Worm (Caenorhabditis elegans) whole organism, L1 larva: Measurements from ENCODE around the gene Y45F10C.4.
"Not testable (repeated sequence)": the region's sequence is repeated elsewhere in the genome, so short reads cannot be mapped to it uniquely, and the experiment has no call there.

Experiments used
- C16A3.4 ChIP-seq: fragments of 150-350 bp; optimal IDR thresholded peaks from 2 replicates; lab custom pipeline; 2014; ENCODE audit warnings: missing biosample characterization, missing genetic modification characterization
- Y116A8C.19 ChIP-seq: sonication (generic microtip); optimal IDR thresholded peaks from 2 replicates; lab custom pipeline; 2016; ENCODE audit warnings: missing compliant biosample characterization, missing genetic modification characterization, borderline replicate concordance
- alr-1 ChIP-seq: fragments of 200-800 bp; sonication (Bioruptor generic); optimal IDR thresholded peaks from 2 replicates; lab custom pipeline; 2018; ENCODE audit warnings: borderline replicate concordance, mild to moderate bottlenecking, missing genetic modification characterization, missing compliant biosample characterization
- ceh-63 ChIP-seq: fragments of 200-800 bp; sonication (Bioruptor generic); optimal IDR thresholded peaks from 2 replicates; lab custom pipeline; 2018; ENCODE audit warnings: mild to moderate bottlenecking, missing genetic modification characterization, missing compliant biosample characterization
- ceh-8 ChIP-seq: fragments of 200-800 bp; sonication (Bioruptor generic); optimal IDR thresholded peaks from 2 replicates; lab custom pipeline; 2018; ENCODE audit warnings: mild to moderate bottlenecking, missing genetic modification characterization, moderate library complexity, missing compliant biosample characterization
- ceh-82 ChIP-seq, 3 experiments: fragments of 150-350 bp in 1 of 3; sonication (generic microtip) in 2 of 3; optimal IDR thresholded peaks; 2 replicates each; lab custom pipeline; 2014 to 2017; ENCODE audit warnings: missing biosample characterization in 3 of 3, missing genetic modification characterization in 3 of 3
- ceh-88 ChIP-seq: fragments of 200-800 bp; sonication (Bioruptor generic); IDR thresholded peaks from 2 replicates; pipeline ENCODE4 v1.3.6; 2022; ENCODE audit warnings: missing genetic modification characterization, missing compliant biosample characterization
- ces-1 ChIP-seq: fragments of 150-350 bp; optimal IDR thresholded peaks from 2 replicates; lab custom pipeline; 2014; ENCODE audit warnings: missing biosample characterization, missing genetic modification reagents, missing genetic modification characterization
- dpl-1 ChIP-seq, 3 experiments: fragments of 150-350 bp in 2 of 3; sonication (generic microtip) in 1 of 3; optimal IDR thresholded peaks; 2 replicates each; lab custom pipeline; 2014 to 2017; ENCODE audit warnings: missing biosample characterization in 3 of 3, missing genetic modification characterization in 3 of 3, missing genetic modification reagents in 3 of 3
- egl-27 ChIP-seq, 2 experiments: fragments of 150-350 bp in 1 of 2; sonication (generic microtip); optimal IDR thresholded peaks; 3 replicates each; lab custom pipeline; 2017 to 2018; ENCODE audit warnings: missing biosample characterization in 2 of 2, missing genetic modification characterization in 2 of 2, missing genetic modification reagents in 2 of 2
- elt-3 ChIP-seq, 6 experiments: fragments of 150-350 bp in 1 of 6; sonication (generic microtip); optimal IDR thresholded peaks; 2 replicates each; lab custom pipeline; 2017 to 2018; ENCODE audit warnings: missing biosample characterization in 6 of 6, missing genetic modification characterization in 6 of 6, inconsistent platforms in 1 of 6
- ets-5 ChIP-seq: fragments of 200-800 bp; sonication (Bioruptor generic); IDR thresholded peaks from 2 replicates; pipeline ENCODE4 v1.3.6; 2022; ENCODE audit warnings: missing genetic modification characterization, missing compliant biosample characterization
- fkh-10 ChIP-seq: sonication (generic microtip); optimal IDR thresholded peaks from 2 replicates; lab custom pipeline; 2017; ENCODE audit warnings: missing biosample characterization, missing genetic modification reagents, missing genetic modification characterization
- fkh-8 ChIP-seq: sonication (generic microtip); optimal IDR thresholded peaks from 2 replicates; lab custom pipeline; 2016; ENCODE audit warnings: mild to moderate bottlenecking, missing genetic modification characterization, missing compliant biosample characterization
- grh-1 ChIP-seq: fragments of 200-800 bp; sonication (Bioruptor generic); IDR thresholded peaks from 2 replicates; pipeline ENCODE4 v1.3.6; 2022; ENCODE audit warnings: missing genetic modification reagents, missing genetic modification characterization, missing compliant biosample characterization
- hlh-17 ChIP-seq: fragments of 200-800 bp; sonication (Bioruptor generic); optimal IDR thresholded peaks from 2 replicates; lab custom pipeline; 2018; ENCODE audit warnings: missing genetic modification characterization, mild to moderate bottlenecking, missing compliant biosample characterization, moderate library complexity, borderline replicate concordance
- hlh-4 ChIP-seq: sonication (generic microtip); optimal IDR thresholded peaks from 2 replicates; lab custom pipeline; 2016; ENCODE audit warnings: mild to moderate bottlenecking, missing genetic modification characterization, missing compliant biosample characterization
- mdl-1 ChIP-seq, 2 experiments: fragments of 150-350 bp; optimal IDR thresholded peaks; 2 replicates each; lab custom pipeline; 2014 to 2017; ENCODE audit warnings: missing biosample characterization in 2 of 2, missing genetic modification characterization in 2 of 2, inconsistent platforms in 1 of 2
- nhr-19 ChIP-seq: fragments of 200-800 bp; sonication (Bioruptor generic); conservative IDR thresholded peaks from 2 replicates; pipeline ENCODE4 v1.3.6; 2022; ENCODE audit warnings: missing genetic modification characterization, missing compliant biosample characterization
- nhr-84 ChIP-seq: sonication (generic microtip); optimal IDR thresholded peaks from 2 replicates; lab custom pipeline; 2017; ENCODE audit warnings: missing biosample characterization, missing genetic modification characterization
- pag-3 ChIP-seq: sonication (generic microtip); optimal IDR thresholded peaks from 2 replicates; lab custom pipeline; 2017; ENCODE audit warnings: missing genetic modification characterization, mild to moderate bottlenecking, missing compliant biosample characterization, antibody characterized with exemption, borderline replicate concordance; ENCODE audit not compliant: insufficient read depth
- skn-1 ChIP-seq: fragments of 150-350 bp; optimal IDR thresholded peaks from 2 replicates; lab custom pipeline; 2014; ENCODE audit warnings: missing biosample characterization, missing genetic modification characterization
- sox-4 ChIP-seq: sonication (generic microtip); optimal IDR thresholded peaks from 2 replicates; lab custom pipeline; 2016; ENCODE audit warnings: missing genetic modification characterization, missing compliant biosample characterization
- tlp-1 ChIP-seq: fragments of 150-350 bp; optimal IDR thresholded peaks from 2 replicates; lab custom pipeline; 2014; ENCODE audit warnings: missing biosample characterization, missing genetic modification characterization
- unc-62 ChIP-seq: fragments of 150-350 bp; optimal IDR thresholded peaks from 2 replicates; lab custom pipeline; 2014; ENCODE audit warnings: missing biosample characterization, missing genetic modification reagents, missing genetic modification characterization
- vab-15 ChIP-seq: sonication (generic microtip); optimal IDR thresholded peaks from 2 replicates; lab custom pipeline; 2017; ENCODE audit warnings: missing genotype, mild to moderate bottlenecking, missing genetic modification characterization, missing compliant biosample characterization
- zag-1 ChIP-seq: fragments of 150-350 bp; optimal IDR thresholded peaks from 2 replicates; lab custom pipeline; 2014; ENCODE audit warnings: missing biosample characterization, missing genetic modification characterization
- ztf-11 ChIP-seq, 2 experiments: sonication (generic microtip); optimal IDR thresholded peaks; 2 replicates each; lab custom pipeline; 2016 to 2017; ENCODE audit warnings: missing genetic modification characterization in 2 of 2, missing biosample characterization in 1 of 2, missing compliant biosample characterization in 1 of 2
- ztf-4 ChIP-seq: fragments of 150-350 bp; optimal IDR thresholded peaks from 2 replicates; lab custom pipeline; 2014; ENCODE audit warnings: missing biosample characterization, missing genetic modification characterization

Y45F10C.4 gene

ce11 chrIV:13678649-13679048 lies 14.7 kb upstream of the Y45F10C.4 start, which contains the start of gene srlf-26:
Gene srlf-26 (plus strand): TSS chrIV:13678949.
- TF ChIP-seq ets-5 (GFP tag; lab: Robert Waterston, UW) (no peak), fkh-10 (GFP tag; lab: Kevin White, UChicago) (no peak), ces-1 (GFP tag; lab: Kevin White, UChicago) (no peak), ceh-8 (GFP tag; lab: Kevin White, UChicago) (no peak), elt-3 (tag; optimal IDR thresholded peaks at IDR 0.05; lab: Kevin White, UChicago) (no peak), hlh-17 (GFP tag; lab: Kevin White, UChicago) (no peak), dpl-1 (GFP tag; optimal IDR thresholded peaks at IDR 0.05; lab: Kevin White, UChicago) (no peak), sox-4 (tag; lab: Kevin White, UChicago) (no peak), vab-15 (no peak), skn-1 (tag; lab: Kevin White, UChicago) (no peak), mdl-1 (tag; optimal IDR thresholded peaks at IDR 0.05; lab: Kevin White, UChicago) (no peak), unc-62 (GFP tag; lab: Kevin White, UChicago) (no peak), ceh-63 (GFP tag; lab: Kevin White, UChicago) (no peak)
- TF ChIP-seq, all 84 proteins: peak for 0

DNA sequence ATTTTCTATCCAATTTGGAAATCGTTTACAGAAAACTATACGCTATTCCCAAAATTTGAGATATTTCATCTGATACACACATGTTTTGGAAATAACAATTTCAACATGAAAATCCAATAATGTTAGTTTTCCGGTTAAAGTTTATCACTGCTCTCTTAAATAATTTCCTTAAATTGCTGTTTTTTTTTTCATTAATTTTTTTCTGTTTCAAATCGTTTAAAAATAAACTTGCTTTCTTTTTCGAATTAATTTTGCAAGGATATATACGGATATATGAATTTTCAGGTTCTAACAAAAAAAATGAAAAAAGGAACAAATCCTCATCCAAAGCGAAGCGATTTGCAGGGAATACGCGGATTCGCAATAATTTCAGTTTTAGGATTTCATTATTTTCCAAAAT lies 9.5 kb upstream of the Y45F10C.4 start, which contains the start of gene oac-48:
Gene oac-48, plus strand, starts transcription at position 301 of the 400 bp plus-strand sequence.
- TF ChIP-seq nhr-19 (GFP tag; lab: Robert Waterston, UW) = no peak
- TF ChIP-seq fkh-8 (tag; lab: Kevin White, UChicago) = no peak
- no peak for TF ChIP-seq egl-27 (tag; optimal IDR thresholded peaks at IDR 0.05; lab: Kevin White, UChicago)

DNA sequence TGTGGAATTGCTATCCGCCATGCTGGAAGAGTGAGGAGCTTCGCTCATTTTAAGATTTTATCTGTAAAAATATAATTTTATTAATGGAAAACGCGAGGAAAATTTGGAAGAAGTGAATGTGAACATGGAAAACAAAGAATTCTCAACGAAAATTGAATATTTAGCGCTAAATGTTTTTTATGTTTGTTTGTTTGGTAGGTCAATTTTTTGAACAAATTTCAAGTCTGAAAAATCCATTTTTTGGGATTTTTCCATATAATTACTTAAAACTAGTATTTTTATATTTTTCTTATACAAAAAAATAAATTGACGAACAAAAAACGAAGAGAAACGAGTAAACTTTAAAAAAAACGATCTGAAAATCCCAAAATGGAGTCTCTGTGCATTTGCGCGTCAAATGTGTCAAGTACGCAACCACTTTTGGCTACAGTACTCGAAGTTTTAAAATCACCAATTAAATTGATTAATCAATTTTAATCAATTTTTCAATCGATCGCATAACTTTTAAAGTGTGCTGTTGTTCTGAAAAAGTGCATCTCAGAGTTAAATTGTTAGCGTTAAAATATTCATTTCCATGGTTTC lies 3.0 kb upstream of the Y45F10C.4 start, which contains the start of gene fbxa-215:
Gene fbxa-215, minus strand, starts transcription at position 61 of the 582 bp plus-strand sequence.
- TF ChIP-seq alr-1 = no peak
- no peak for TF ChIP-seq ceh-88 (GFP tag; lab: Robert Waterston, UW)
- no peak for TF ChIP-seq fkh-10 (GFP tag; lab: Kevin White, UChicago)
- TF ChIP-seq tlp-1 (tag; lab: Kevin White, UChicago) = no peak
- no peak for TF ChIP-seq ztf-4 (tag; lab: Kevin White, UChicago)
- no peak for TF ChIP-seq skn-1 (tag; lab: Kevin White, UChicago)
- no peak for TF ChIP-seq zag-1 (tag; lab: Kevin White, UChicago)
- TF ChIP-seq hlh-4 (tag; lab: Kevin White, UChicago) = no peak
- no peak for TF ChIP-seq ceh-63 (GFP tag; lab: Kevin White, UChicago)
- no peak for TF ChIP-seq C16A3.4 (tag; lab: Kevin White, UChicago)

ce11 chrIV:13665073-13665472 lies 1.1 kb upstream of the Y45F10C.4 start:
- TF ChIP-seq ces-1 (GFP tag; lab: Kevin White, UChicago) = no peak
- no peak for TF ChIP-seq grh-1 (GFP tag; lab: Robert Waterston, UW)
- no peak for TF ChIP-seq ztf-11 (tag; optimal IDR thresholded peaks at IDR 0.05; lab: Kevin White, UChicago)
- no peak for TF ChIP-seq ceh-82 (tag; optimal IDR thresholded peaks at IDR 0.05; lab: Kevin White, UChicago)
- no peak for TF ChIP-seq nhr-84

DNA sequence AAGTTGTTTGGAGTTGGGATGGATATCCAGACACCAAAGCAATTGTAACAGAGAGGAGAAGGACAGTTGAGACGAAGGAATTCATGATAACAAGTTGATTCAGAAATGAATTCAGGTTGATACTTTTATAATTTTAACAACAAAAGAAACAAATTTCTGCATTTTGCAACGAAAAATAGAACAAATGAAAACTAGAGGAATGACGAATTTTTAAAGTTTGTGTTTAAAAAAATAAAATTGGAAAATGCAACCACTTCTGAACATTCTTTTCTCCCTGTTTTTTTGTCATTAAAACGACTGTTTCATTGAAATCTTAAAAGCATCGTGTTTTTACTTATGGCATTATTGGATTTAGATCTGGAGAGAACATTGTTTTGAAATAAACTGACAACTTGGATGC lies 1.4 kb downstream of the Y45F10C.4 start, which contains the start of gene Y45F10C.2:
Gene Y45F10C.2, minus strand, starts transcription at position 101 of the 400 bp plus-strand sequence.
- TF ChIP-seq Y116A8C.19 (tag; lab: Kevin White, UChicago); mdl-1 (tag; optimal IDR thresholded peaks at IDR 0.05; lab: Kevin White, UChicago); pag-3 (tag; lab: Kevin White, UChicago): not testable (repeated sequence)
